Worm (Caenorhabditis elegans): ENCODE measurements around the gene pik-1.

- TF ChIP-seq odd-2 (tag; optimal IDR thresholded peaks at IDR 0.05) (no peak), fax-1 (tag; optimal IDR thresholded peaks at IDR 0.05) (no peak), ets-4 (tag; optimal IDR thresholded peaks at IDR 0.05) (no peak), elt-2 (tag; optimal IDR thresholded peaks at IDR 0.05) (no peak), dmd-4 (tag; optimal IDR thresholded peaks at IDR 0.05; ENCODE audit: borderline replicate concordance) (no peak), fkh-10 (GFP tag; optimal IDR thresholded peaks at IDR 0.05) (no peak), ttx-3 (tag; optimal IDR thresholded peaks at IDR 0.05) (no peak), pha-4 (tag; optimal IDR thresholded peaks at IDR 0.05) (no peak), unc-42 (tag; optimal IDR thresholded peaks at IDR 0.05) (no peak), nhr-232 (tag; optimal IDR thresholded peaks at IDR 0.05) (no peak), hlh-13 (GFP tag; optimal IDR thresholded peaks at IDR 0.05) (no peak), syd-9 (tag; optimal IDR thresholded peaks at IDR 0.05) (no peak), T23F11.4 (GFP tag; optimal IDR thresholded peaks at IDR 0.05) (no peak), K09A11.1 (tag; optimal IDR thresholded peaks at IDR 0.05; ENCODE audit: insufficient read depth) (no peak)
These were observed 35.3 kb upstream of the pik-1 start for ce11 chrIV:13380506-13380905.

Data from whole organism, late embryonic.